Worm (Caenorhabditis elegans) whole organism, L1 larva: ENCODE data around the gene T16G12.3.
A peak's percentile ranks its signal among the peaks of the same experiment; 100 is the strongest.

Experiments used
- alr-1 ChIP-seq: fragments of 200-800 bp; sonication (Bioruptor generic); optimal IDR thresholded peaks from 2 replicates; lab custom pipeline; 2018; ENCODE audit warnings: borderline replicate concordance, mild to moderate bottlenecking, missing genetic modification characterization, missing compliant biosample characterization
- aly-2 ChIP-seq: fragments of 150-350 bp; optimal IDR thresholded peaks from 2 replicates; lab custom pipeline; 2014; ENCODE audit warnings: missing biosample characterization, missing genetic modification characterization
- ama-1 ChIP-seq: fragments of 150-350 bp; optimal IDR thresholded peaks from 2 replicates; lab custom pipeline; 2014
- blmp-1 ChIP-seq: fragments of 150-350 bp; optimal IDR thresholded peaks from 2 replicates; lab custom pipeline; 2014; ENCODE audit warnings: missing biosample characterization, missing genetic modification characterization
- ceh-63 ChIP-seq: fragments of 200-800 bp; sonication (Bioruptor generic); optimal IDR thresholded peaks from 2 replicates; lab custom pipeline; 2018; ENCODE audit warnings: mild to moderate bottlenecking, missing genetic modification characterization, missing compliant biosample characterization
- ceh-8 ChIP-seq: fragments of 200-800 bp; sonication (Bioruptor generic); optimal IDR thresholded peaks from 2 replicates; lab custom pipeline; 2018; ENCODE audit warnings: mild to moderate bottlenecking, missing genetic modification characterization, moderate library complexity, missing compliant biosample characterization
- ceh-82 ChIP-seq, 3 experiments: fragments of 150-350 bp in 1 of 3; sonication (generic microtip) in 2 of 3; optimal IDR thresholded peaks; 2 replicates each; lab custom pipeline; 2014 to 2017; ENCODE audit warnings: missing biosample characterization in 3 of 3, missing genetic modification characterization in 3 of 3
- ceh-88 ChIP-seq: fragments of 200-800 bp; sonication (Bioruptor generic); IDR thresholded peaks from 2 replicates; pipeline ENCODE4 v1.3.6; 2022; ENCODE audit warnings: missing genetic modification characterization, missing compliant biosample characterization
- ceh-90 ChIP-seq: sonication (generic microtip); optimal IDR thresholded peaks from 2 replicates; lab custom pipeline; 2016; ENCODE audit warnings: missing genetic modification characterization, missing compliant biosample characterization
- ces-1 ChIP-seq: fragments of 150-350 bp; optimal IDR thresholded peaks from 2 replicates; lab custom pipeline; 2014; ENCODE audit warnings: missing biosample characterization, missing genetic modification reagents, missing genetic modification characterization
- dpl-1 ChIP-seq, 3 experiments: fragments of 150-350 bp in 2 of 3; sonication (generic microtip) in 1 of 3; optimal IDR thresholded peaks; 2 replicates each; lab custom pipeline; 2014 to 2017; ENCODE audit warnings: missing biosample characterization in 3 of 3, missing genetic modification characterization in 3 of 3, missing genetic modification reagents in 3 of 3
- efl-3 ChIP-seq: fragments of 200-800 bp; sonication (Bioruptor generic); optimal IDR thresholded peaks from 2 replicates; lab custom pipeline; 2018; ENCODE audit warnings: mild to moderate bottlenecking, missing genetic modification characterization, missing compliant biosample characterization
- egl-13 ChIP-seq: sonication (generic microtip); optimal IDR thresholded peaks from 2 replicates; lab custom pipeline; 2016; ENCODE audit warnings: missing genotype, missing genetic modification reagents, missing genetic modification characterization, missing compliant biosample characterization
- egl-27 ChIP-seq, 2 experiments: fragments of 150-350 bp in 1 of 2; sonication (generic microtip); optimal IDR thresholded peaks; 3 replicates each; lab custom pipeline; 2017 to 2018; ENCODE audit warnings: missing biosample characterization in 2 of 2, missing genetic modification characterization in 2 of 2, missing genetic modification reagents in 2 of 2
- elt-3 ChIP-seq, 6 experiments: fragments of 150-350 bp in 1 of 6; sonication (generic microtip); optimal IDR thresholded peaks; 2 replicates each; lab custom pipeline; 2017 to 2018; ENCODE audit warnings: missing biosample characterization in 6 of 6, missing genetic modification characterization in 6 of 6, inconsistent platforms in 1 of 6
- fkh-10 ChIP-seq: sonication (generic microtip); optimal IDR thresholded peaks from 2 replicates; lab custom pipeline; 2017; ENCODE audit warnings: missing biosample characterization, missing genetic modification reagents, missing genetic modification characterization
- grh-1 ChIP-seq: fragments of 200-800 bp; sonication (Bioruptor generic); IDR thresholded peaks from 2 replicates; pipeline ENCODE4 v1.3.6; 2022; ENCODE audit warnings: missing genetic modification reagents, missing genetic modification characterization, missing compliant biosample characterization
- irx-1 ChIP-seq: sonication (generic microtip); optimal IDR thresholded peaks from 2 replicates; lab custom pipeline; 2016; ENCODE audit warnings: missing genetic modification characterization, missing compliant biosample characterization
- isw-1 ChIP-seq: fragments of 200-800 bp; sonication (Bioruptor generic); IDR thresholded peaks from 2 replicates; pipeline ENCODE4 v1.3.6; 2022; ENCODE audit warnings: missing genetic modification characterization, missing compliant biosample characterization
- jun-1 ChIP-seq: fragments of 150-350 bp; optimal IDR thresholded peaks from 2 replicates; lab custom pipeline; 2014; ENCODE audit warnings: missing biosample characterization, missing genetic modification reagents, missing genetic modification characterization
- lin-14 ChIP-seq: fragments of 200-800 bp; sonication (Bioruptor generic); optimal IDR thresholded peaks from 2 replicates; lab custom pipeline; 2018; ENCODE audit warnings: mild to moderate bottlenecking, missing genetic modification characterization, moderate library complexity, missing compliant biosample characterization
- lin-35 ChIP-seq, 2 experiments: fragments of 150-350 bp; optimal IDR thresholded peaks; 2 replicates each; lab custom pipeline; 2014; ENCODE audit warnings: missing biosample characterization in 2 of 2, missing genetic modification characterization in 2 of 2, missing genetic modification reagents in 2 of 2
- lin-39 ChIP-seq: fragments of 150-350 bp; optimal IDR thresholded peaks from 2 replicates; lab custom pipeline; 2014; ENCODE audit warnings: missing biosample characterization, missing genetic modification reagents, missing genetic modification characterization
- lir-3 ChIP-seq: sonication (generic microtip); optimal IDR thresholded peaks from 2 replicates; lab custom pipeline; 2016; ENCODE audit warnings: mild to moderate bottlenecking, missing genetic modification characterization, moderate library complexity, missing compliant biosample characterization; ENCODE audit not compliant: poor library complexity
- lsy-2 ChIP-seq, 2 experiments: fragments of 150-350 bp; optimal IDR thresholded peaks; 2 replicates each; lab custom pipeline; 2014; ENCODE audit warnings: missing biosample characterization in 2 of 2, missing genetic modification characterization in 2 of 2
- mab-9 ChIP-seq: fragments of 200-800 bp; sonication (Bioruptor generic); IDR thresholded peaks from 2 replicates; pipeline ENCODE4 v1.3.6; 2022; ENCODE audit warnings: missing genetic modification reagents, missing genetic modification characterization, missing compliant biosample characterization
- mdl-1 ChIP-seq, 2 experiments: fragments of 150-350 bp; optimal IDR thresholded peaks; 2 replicates each; lab custom pipeline; 2014 to 2017; ENCODE audit warnings: missing biosample characterization in 2 of 2, missing genetic modification characterization in 2 of 2, inconsistent platforms in 1 of 2
- mef-2 ChIP-seq: fragments of 150-350 bp; optimal IDR thresholded peaks from 2 replicates; lab custom pipeline; 2014; ENCODE audit warnings: missing biosample characterization, missing genetic modification characterization
- nhr-19 ChIP-seq: fragments of 200-800 bp; sonication (Bioruptor generic); conservative IDR thresholded peaks from 2 replicates; pipeline ENCODE4 v1.3.6; 2022; ENCODE audit warnings: missing genetic modification characterization, missing compliant biosample characterization
- nhr-47 ChIP-seq: sonication (generic microtip); optimal IDR thresholded peaks from 2 replicates; lab custom pipeline; 2016; ENCODE audit warnings: mild to moderate bottlenecking, missing genetic modification characterization, moderate library complexity, missing compliant biosample characterization
- nhr-77 ChIP-seq: fragments of 150-350 bp; optimal IDR thresholded peaks from 2 replicates; lab custom pipeline; 2014; ENCODE audit warnings: missing biosample characterization, missing genetic modification characterization
- nhr-84 ChIP-seq: sonication (generic microtip); optimal IDR thresholded peaks from 2 replicates; lab custom pipeline; 2017; ENCODE audit warnings: missing biosample characterization, missing genetic modification characterization
- nhr-85 ChIP-seq: sonication (generic microtip); peaks from one replicate; lab custom pipeline; 2016; ENCODE audit warnings: missing genetic modification characterization, inconsistent platforms, missing compliant biosample characterization
- nhr-90 ChIP-seq: sonication (generic microtip); optimal IDR thresholded peaks from 2 replicates; lab custom pipeline; 2016; ENCODE audit warnings: mild to moderate bottlenecking, missing genetic modification characterization, missing compliant biosample characterization; ENCODE audit not compliant: poor library complexity
- pag-3 ChIP-seq: sonication (generic microtip); optimal IDR thresholded peaks from 2 replicates; lab custom pipeline; 2017; ENCODE audit warnings: missing genetic modification characterization, mild to moderate bottlenecking, missing compliant biosample characterization, antibody characterized with exemption, borderline replicate concordance; ENCODE audit not compliant: insufficient read depth
- rnt-1 ChIP-seq: sonication (generic microtip); optimal IDR thresholded peaks from 2 replicates; lab custom pipeline; 2016; ENCODE audit warnings: mild to moderate bottlenecking, missing genetic modification characterization, moderate library complexity, missing compliant biosample characterization
- skn-1 ChIP-seq: fragments of 150-350 bp; optimal IDR thresholded peaks from 2 replicates; lab custom pipeline; 2014; ENCODE audit warnings: missing biosample characterization, missing genetic modification characterization
- snpc-4 ChIP-seq: fragments of 150-350 bp; optimal IDR thresholded peaks from 2 replicates; lab custom pipeline; 2014; ENCODE audit warnings: missing biosample characterization, missing genetic modification characterization
- sox-4 ChIP-seq: sonication (generic microtip); optimal IDR thresholded peaks from 2 replicates; lab custom pipeline; 2016; ENCODE audit warnings: missing genetic modification characterization, missing compliant biosample characterization
- sptf-1 ChIP-seq: fragments of 150-350 bp; optimal IDR thresholded peaks from 2 replicates; lab custom pipeline; 2014; ENCODE audit warnings: missing biosample characterization, missing genetic modification characterization
- swsn-7 ChIP-seq: sonication (generic microtip); optimal IDR thresholded peaks from 2 replicates; lab custom pipeline; 2016; ENCODE audit warnings: missing genetic modification characterization, missing compliant biosample characterization
- tlp-1 ChIP-seq: fragments of 150-350 bp; optimal IDR thresholded peaks from 2 replicates; lab custom pipeline; 2014; ENCODE audit warnings: missing biosample characterization, missing genetic modification characterization
- unc-130 ChIP-seq: fragments of 150-350 bp; optimal IDR thresholded peaks from 2 replicates; lab custom pipeline; 2017; ENCODE audit warnings: missing biosample characterization, missing genetic modification characterization, inconsistent platforms
- unc-62 ChIP-seq: fragments of 150-350 bp; optimal IDR thresholded peaks from 2 replicates; lab custom pipeline; 2014; ENCODE audit warnings: missing biosample characterization, missing genetic modification reagents, missing genetic modification characterization
- unc-98 ChIP-seq: fragments of 200-800 bp; sonication (Bioruptor generic); IDR thresholded peaks from 2 replicates; pipeline ENCODE4 v1.3.6; 2022; ENCODE audit warnings: missing genetic modification characterization, missing compliant biosample characterization
- xbp-1 ChIP-seq: sonication (generic microtip); optimal IDR thresholded peaks from 2 replicates; lab custom pipeline; 2016; ENCODE audit warnings: missing genetic modification characterization, missing compliant biosample characterization
- zag-1 ChIP-seq: fragments of 150-350 bp; optimal IDR thresholded peaks from 2 replicates; lab custom pipeline; 2014; ENCODE audit warnings: missing biosample characterization, missing genetic modification characterization
- zip-4 ChIP-seq: fragments of 200-800 bp; sonication (Bioruptor generic); optimal IDR thresholded peaks from 2 replicates; lab custom pipeline; 2018; ENCODE audit warnings: mild to moderate bottlenecking, missing genetic modification characterization, moderate library complexity, missing compliant biosample characterization
- ztf-4 ChIP-seq: fragments of 150-350 bp; optimal IDR thresholded peaks from 2 replicates; lab custom pipeline; 2014; ENCODE audit warnings: missing biosample characterization, missing genetic modification characterization

Gene T16G12.3

ce11 chrIII:10094538-10094937 is 44.1 kb downstream of the T16G12.3 start (continued):
- peak; percentile 80 for TF ChIP-seq nhr-85 (tag; lab: Kevin White, UChicago)
- peak; percentile 43 for TF ChIP-seq blmp-1 (tag; lab: Kevin White, UChicago)
- no peak for TF ChIP-seq ces-1
- no peak for TF ChIP-seq tlp-1
- TF ChIP-seq skn-1 (tag; lab: Kevin White, UChicago), result no peak
- TF ChIP-seq sptf-1 (tag; lab: Kevin White, UChicago), result no peak
- no peak for TF ChIP-seq irx-1 (tag; lab: Kevin White, UChicago)
- TF ChIP-seq xbp-1 (tag; lab: Kevin White, UChicago), result no peak
- no peak for TF ChIP-seq snpc-4 (tag; lab: Kevin White, UChicago)
- TF ChIP-seq ceh-90, result no peak
- no peak for TF ChIP-seq sox-4 (tag; lab: Kevin White, UChicago)
- no peak for TF ChIP-seq aly-2 (tag; lab: Kevin White, UChicago)
- TF ChIP-seq unc-98, result no peak
- TF ChIP-seq zip-4 (GFP tag; lab: Kevin White, UChicago), result no peak
- peak in 1 of 3 experiments; percentile 11 for TF ChIP-seq dpl-1 (GFP tag; optimal IDR thresholded peaks at IDR 0.05; lab: Kevin White, UChicago)
- no peak for TF ChIP-seq unc-130 (tag; lab: Kevin White, UChicago)
- no peak for TF ChIP-seq mab-9 (GFP tag; lab: Robert Waterston, UW)
- no peak for TF ChIP-seq lir-3 (tag; lab: Kevin White, UChicago)
- no peak for TF ChIP-seq jun-1 (tag; lab: Kevin White, UChicago)
- peak; percentile 21 for TF ChIP-seq nhr-47
- no peak for TF ChIP-seq ama-1 (lab: Kevin White, UChicago)
- TF ChIP-seq ceh-8 (GFP tag; lab: Kevin White, UChicago), result no peak
- no peak for TF ChIP-seq unc-62
- no peak for TF ChIP-seq grh-1
- no peak for TF ChIP-seq nhr-84 (tag; lab: Kevin White, UChicago)
- no peak for TF ChIP-seq pag-3
- TF ChIP-seq swsn-7 (tag; lab: Kevin White, UChicago), result peak; percentile 21
- TF ChIP-seq mdl-1 (tag; optimal IDR thresholded peaks at IDR 0.05; lab: Kevin White, UChicago), result no peak
- TF ChIP-seq egl-13 (tag; lab: Kevin White, UChicago), result no peak
- no peak for TF ChIP-seq ceh-82 (tag; optimal IDR thresholded peaks at IDR 0.05; lab: Kevin White, UChicago)
- TF ChIP-seq lin-39, result no peak

ce11 chrIII:10095377-10095776 is 45.0 kb downstream of the T16G12.3 start:
- TF ChIP-seq efl-3 (GFP tag; lab: Kevin White, UChicago) (no peak), lsy-2 (tag; optimal IDR thresholded peaks at IDR 0.05; lab: Kevin White, UChicago) (peak in 1 of 2 experiments; percentile 49), isw-1 (GFP tag; lab: Robert Waterston, UW) (no peak), blmp-1 (tag; lab: Kevin White, UChicago) (peak; percentile 8), lin-14 (no peak), fkh-10 (GFP tag; lab: Kevin White, UChicago) (no peak), elt-3 (tag; optimal IDR thresholded peaks at IDR 0.05; lab: Kevin White, UChicago) (no peak), ceh-88 (GFP tag; lab: Robert Waterston, UW) (no peak), unc-62 (no peak), nhr-19 (no peak), lin-35 (GFP tag; optimal IDR thresholded peaks at IDR 0.05; lab: Kevin White, UChicago) (peak in 1 of 2 experiments; percentile 6)

- peak; percentile 65 to 85 for TF ChIP-seq egl-27 (tag; optimal IDR thresholded peaks at IDR 0.05; lab: Kevin White, UChicago)
- no peak for TF ChIP-seq ceh-90
- peak; percentile 93 for TF ChIP-seq nhr-85 (tag; lab: Kevin White, UChicago)
- no peak for TF ChIP-seq ceh-63
- TF ChIP-seq nhr-19, result peak; percentile 86
- TF ChIP-seq alr-1 (tag; lab: Kevin White, UChicago), result no peak
- peak; percentile 90 for TF ChIP-seq nhr-77 (tag; lab: Kevin White, UChicago)
- TF ChIP-seq mef-2 (tag; lab: Kevin White, UChicago), result peak; percentile 79
- TF ChIP-seq sox-4 (tag; lab: Kevin White, UChicago), result peak; percentile 26
- peak; percentile 91 for TF ChIP-seq rnt-1 (tag; lab: Kevin White, UChicago)
- peak; percentile 28 for TF ChIP-seq zag-1 (tag; lab: Kevin White, UChicago)
- TF ChIP-seq efl-3 (GFP tag; lab: Kevin White, UChicago), result no peak
- peak; percentile 71 for TF ChIP-seq lin-39
- peak; percentile 83 for TF ChIP-seq nhr-90 (tag; lab: Kevin White, UChicago)
- TF ChIP-seq grh-1, result peak; percentile 60
- TF ChIP-seq ztf-4 (tag; lab: Kevin White, UChicago), result peak; percentile 54
- TF ChIP-seq lir-3 (tag; lab: Kevin White, UChicago), result peak; percentile 80
- peak; percentile 50; the same call in 1 of the 2 replicates for TF ChIP-seq mab-9 (GFP tag; lab: Robert Waterston, UW)
- TF ChIP-seq zip-4 (GFP tag; lab: Kevin White, UChicago), result peak; percentile 24
Measured at ce11 chrIII:10096525-10096972, 46.1 kb downstream of the T16G12.3 start.
